Fruit fly (Drosophila melanogaster): ENCODE results near the gene CG10681.
A peak's percentile ranks its signal among the peaks of the same experiment; 100 is the strongest.

Gene CG10681

dm6 chr3L:12482917-12483316 is 18.4 kb upstream of the CG10681 start (continued):
- TF ChIP-seq CG6254 (GFP tag; optimal IDR thresholded peaks at IDR 0.05) (peak; percentile 68), ap (GFP tag; IDR thresholded peaks at IDR 0.05) (no peak), h (optimal IDR thresholded peaks at IDR 0.05) (no peak), CG18476 (GFP tag; optimal IDR thresholded peaks at IDR 0.05) (peak; percentile 57), CG18619 (GFP tag; optimal IDR thresholded peaks at IDR 0.05) (peak; percentile 69), pum (GFP tag; optimal IDR thresholded peaks at IDR 0.05) (peak; percentile 57), so (GFP tag; IDR thresholded peaks at IDR 0.05) (peak; percentile 72; the same call in 2 of the 3 replicates), Ets97D (GFP tag; optimal IDR thresholded peaks at IDR 0.05) (peak; percentile 30), CG10462 (GFP tag; optimal IDR thresholded peaks at IDR 0.05) (peak; percentile 47), CG6765 (GFP tag; optimal IDR thresholded peaks at IDR 0.05) (peak; percentile 54), CG12744 (GFP tag; optimal IDR thresholded peaks at IDR 0.05) (peak; percentile 37), CG10366 (GFP tag; IDR thresholded peaks at IDR 0.05) (peak; percentile 57), CG15011 (GFP tag; optimal IDR thresholded peaks at IDR 0.05) (peak; percentile 51), CG9932 (GFP tag; IDR thresholded peaks at IDR 0.05) (no peak), Usf (GFP tag; optimal IDR thresholded peaks at IDR 0.05) (no peak), crol (GFP tag; IDR thresholded peaks at IDR 0.05) (no peak), CG1024 (GFP tag; IDR thresholded peaks at IDR 0.05) (no peak), CG2712 (tag; optimal IDR thresholded peaks at IDR 0.05) (peak; percentile 86), vnd (GFP tag; IDR thresholded peaks at IDR 0.05; ENCODE audit: partially characterized antibody) (no peak), CG31365 (tag; optimal IDR thresholded peaks at IDR 0.05) (no peak), CG11695 (GFP tag; IDR thresholded peaks at IDR 0.05) (peak; percentile 81), sima (GFP tag; optimal IDR thresholded peaks at IDR 0.05) (no peak), CG12155 (GFP tag; optimal IDR thresholded peaks at IDR 0.05) (peak; percentile 16), schlank (tag; optimal IDR thresholded peaks at IDR 0.05) (no peak), tap (tag; optimal IDR thresholded peaks at IDR 0.05) (peak; percentile 16), Hr78 (GFP tag; optimal IDR thresholded peaks at IDR 0.05) (peak in 1 of 2 experiments; percentile 15), Optix (GFP tag; IDR thresholded peaks at IDR 0.05) (0 out of 3 replicates have a peak, but pooled peaks have one; percentile 35), hkb (optimal IDR thresholded peaks at IDR 0.05) (no peak), hkb (GFP tag; IDR thresholded peaks at IDR 0.05) (peak; percentile 72), tna (GFP tag; IDR thresholded peaks at IDR 0.05; ENCODE audit: partially characterized antibody) (no peak), sr (GFP tag; IDR thresholded peaks at IDR 0.05) (no peak), CG5245 (GFP tag; optimal IDR thresholded peaks at IDR 0.05) (peak; percentile 36), da (GFP tag; optimal IDR thresholded peaks at IDR 0.05) (peak; percentile 15), prd (optimal IDR thresholded peaks at IDR 0.05) (no peak), prd (GFP tag; IDR thresholded peaks at IDR 0.05) (peak; percentile 87), CG10543 (GFP tag; optimal IDR thresholded peaks at IDR 0.05) (peak; percentile 18), wdn (GFP tag; IDR thresholded peaks at IDR 0.05) (peak; percentile 22; the same call in 1 of the 2 replicates), CG4282 (GFP tag; optimal IDR thresholded peaks at IDR 0.05) (no peak), tio (GFP tag; optimal IDR thresholded peaks at IDR 0.05) (peak; percentile 79), CG13775 (GFP tag; optimal IDR thresholded peaks at IDR 0.05) (peak; percentile 70), sna (GFP tag; IDR thresholded peaks at IDR 0.05; ENCODE audit: partially characterized antibody) (no peak), Side (GFP tag; optimal IDR thresholded peaks at IDR 0.05) (peak; percentile 23), bowl (GFP tag; IDR thresholded peaks at IDR 0.05) (no peak), gem (tag; optimal IDR thresholded peaks at IDR 0.05) (peak; percentile 86), Rfx (GFP tag; IDR thresholded peaks at IDR 0.05) (peak; percentile 47; the same call in 1 of the 2 replicates), HLH54F (GFP tag; optimal IDR thresholded peaks at IDR 0.05) (peak; percentile 53), Dfd (GFP tag; optimal IDR thresholded peaks at IDR 0.05) (peak in 1 of 2 experiments; percentile 1), CG7745 (tag; optimal IDR thresholded peaks at IDR 0.05) (no peak), tgo (GFP tag; IDR thresholded peaks at IDR 0.05) (peak; percentile 80), Bdp1 (GFP tag; optimal IDR thresholded peaks at IDR 0.05) (peak; percentile 40), Scr (GFP tag; IDR thresholded peaks at IDR 0.05; ENCODE audit: partially characterized antibody) (no peak), fd102C (GFP tag; optimal IDR thresholded peaks at IDR 0.05) (no peak)
